Fruit fly (Drosophila melanogaster) whole organism, embryonic: ENCODE results near the gene CG31121.
A peak's percentile ranks its signal among the peaks of the same experiment; 100 is the strongest.

Source experiments
- CG10543 ChIP-seq: fragments of 200-800 bp; sonication (Bioruptor generic); optimal IDR thresholded peaks from 3 replicates; lab custom pipeline; 2017; ENCODE audit warnings: missing biosample characterization, mild to moderate bottlenecking, missing genetic modification characterization, moderate library complexity
- CG11560 ChIP-seq: fragments of 200-800 bp; sonication (Bioruptor generic); IDR thresholded peaks from 3 replicates; pipeline ENCODE4 v1.3.6; 2022; ENCODE audit warnings: missing biosample characterization, missing genetic modification characterization
- CG11695 ChIP-seq: fragments of 200-800 bp; sonication (Bioruptor generic); IDR thresholded peaks from 3 replicates; pipeline ENCODE4 v1.3.6; 2022; ENCODE audit warnings: missing biosample characterization, missing genetic modification characterization
- CG12155 ChIP-seq: fragments of 200-800 bp; sonication (Bioruptor generic); optimal IDR thresholded peaks from 3 replicates; lab custom pipeline; 2016; ENCODE audit warnings: missing biosample characterization, missing genetic modification characterization
- CG12769 ChIP-seq: fragments of 200-800 bp; sonication (Bioruptor generic); optimal IDR thresholded peaks from 2 replicates; lab custom pipeline; 2019; ENCODE audit warnings: missing biosample characterization, mild to moderate bottlenecking, missing genetic modification characterization, moderate library complexity
- CG13624 ChIP-seq: fragments of 200-800 bp; sonication (Bioruptor generic); optimal IDR thresholded peaks from 2 replicates; lab custom pipeline; 2016; ENCODE audit warnings: missing biosample characterization, missing genetic modification characterization
- CG14050 ChIP-seq: fragments of 200-800 bp; sonication (Bioruptor generic); IDR thresholded peaks from 3 replicates; pipeline ENCODE4 v1.3.6; 2022; ENCODE audit warnings: missing biosample characterization, missing genetic modification characterization
- CG14667 ChIP-seq: fragments of 200-800 bp; sonication (Bioruptor generic); IDR thresholded peaks from 2 replicates; pipeline ENCODE4 v1.3.6; 2022; ENCODE audit warnings: missing biosample characterization, missing genetic modification characterization
- CG14860 ChIP-seq: fragments of 200-800 bp; sonication (Bioruptor generic); IDR thresholded peaks from 3 replicates; pipeline ENCODE4 v1.3.6; 2022; ENCODE audit warnings: missing biosample characterization, missing genetic modification characterization; ENCODE audit not compliant: partially characterized antibody
- CG15514 ChIP-seq: fragments of 200-800 bp; sonication (Bioruptor generic); optimal IDR thresholded peaks from 3 replicates; lab custom pipeline; 2017; ENCODE audit warnings: missing biosample characterization, missing genetic modification characterization, mild to moderate bottlenecking, moderate library complexity, missing genetic modification reagents
- CG16813 ChIP-seq: fragments of 200-800 bp; sonication (Bioruptor generic); IDR thresholded peaks from 3 replicates; pipeline ENCODE4 v1.3.6; 2022; ENCODE audit warnings: missing biosample characterization, missing genetic modification characterization; ENCODE audit not compliant: partially characterized antibody
- CG17829 ChIP-seq: fragments of 200-800 bp; optimal IDR thresholded peaks from 2 replicates; lab custom pipeline; 2019; ENCODE audit warnings: missing biosample characterization, mild to moderate bottlenecking, missing genetic modification characterization, moderate library complexity
- CG1792 ChIP-seq: fragments of 200-800 bp; sonication (Bioruptor generic); optimal IDR thresholded peaks from 2 replicates; lab custom pipeline; 2016; ENCODE audit warnings: missing biosample characterization, missing genetic modification characterization
- CG30403 ChIP-seq: fragments of 200-800 bp; sonication (Bioruptor generic); optimal IDR thresholded peaks from 3 replicates; lab custom pipeline; 2016; ENCODE audit warnings: missing biosample characterization, missing genetic modification characterization
- CG3065 ChIP-seq: fragments of 200-800 bp; sonication (Bioruptor generic); optimal IDR thresholded peaks from 2 replicates; lab custom pipeline; 2016; ENCODE audit warnings: missing biosample characterization, missing genetic modification characterization
- CG31365 ChIP-seq: fragments of 200-800 bp; sonication (Bioruptor generic); optimal IDR thresholded peaks from 2 replicates; lab custom pipeline; 2018; ENCODE audit warnings: missing biosample characterization, mild to moderate bottlenecking, missing genetic modification characterization
- CG34422 ChIP-seq: fragments of 200-800 bp; sonication (Bioruptor generic); IDR thresholded peaks from 3 replicates; pipeline ENCODE4 v1.3.6; 2022; ENCODE audit warnings: missing biosample characterization, missing genetic modification characterization
- CG4617 ChIP-seq: fragments of 200-800 bp; sonication (Bioruptor generic); optimal IDR thresholded peaks from 3 replicates; lab custom pipeline; 2016; ENCODE audit warnings: missing biosample characterization, missing genetic modification characterization, borderline replicate concordance
- CG5180 ChIP-seq: fragments of 200-800 bp; sonication (Bioruptor generic); optimal IDR thresholded peaks from 3 replicates; lab custom pipeline; 2017; ENCODE audit warnings: missing biosample characterization, missing genetic modification characterization, mild to moderate bottlenecking, moderate library complexity, missing genetic modification reagents
- CG9727 ChIP-seq: fragments of 200-800 bp; sonication (Bioruptor generic); optimal IDR thresholded peaks from 3 replicates; lab custom pipeline; 2017; ENCODE audit warnings: missing biosample characterization, mild to moderate bottlenecking, missing genetic modification characterization
- CHES-1-like ChIP-seq: fragments of 200-800 bp; sonication (Bioruptor generic); optimal IDR thresholded peaks from 2 replicates; lab custom pipeline; 2016; ENCODE audit warnings: missing biosample characterization, missing genetic modification characterization
- Dad ChIP-seq: fragments of 200-800 bp; sonication (Bioruptor generic); optimal IDR thresholded peaks from 3 replicates; lab custom pipeline; 2016; ENCODE audit warnings: missing biosample characterization, missing genetic modification characterization
- Dbx ChIP-seq: fragments of 200-800 bp; sonication (Bioruptor generic); IDR thresholded peaks from 3 replicates; pipeline ENCODE4 v1.3.6; 2022; ENCODE audit warnings: missing biosample characterization, missing genetic modification characterization
- MESR4 ChIP-seq: fragments of 200-800 bp; sonication (Bioruptor generic); optimal IDR thresholded peaks from 2 replicates; lab custom pipeline; 2018; ENCODE audit warnings: missing biosample characterization, mild to moderate bottlenecking, missing genetic modification characterization, moderate library complexity
- MTF-1 ChIP-seq: fragments of 200-800 bp; sonication (Bioruptor generic); optimal IDR thresholded peaks from 2 replicates; lab custom pipeline; 2018; ENCODE audit warnings: missing biosample characterization, mild to moderate bottlenecking, missing genetic modification characterization, borderline replicate concordance
- Mes4 ChIP-seq: fragments of 200-800 bp; sonication (Bioruptor generic); optimal IDR thresholded peaks from 2 replicates; lab custom pipeline; 2016; ENCODE audit warnings: missing biosample characterization, missing genetic modification characterization
- Nf-YC ChIP-seq: fragments of 200-800 bp; optimal IDR thresholded peaks from 3 replicates; lab custom pipeline; 2019; ENCODE audit warnings: missing biosample characterization, mild to moderate bottlenecking, missing genetic modification characterization, moderate library complexity
- Oli ChIP-seq: fragments of 200-800 bp; sonication (Bioruptor generic); optimal IDR thresholded peaks from 2 replicates; lab custom pipeline; 2018; ENCODE audit warnings: missing biosample characterization, mild to moderate bottlenecking, missing genetic modification characterization, moderate library complexity
- Rfx ChIP-seq: fragments of 200-800 bp; sonication (Bioruptor generic); IDR thresholded peaks from 2 replicates; pipeline ENCODE4 v1.3.6; 2022; ENCODE audit warnings: missing biosample characterization, missing genetic modification characterization
- Sry-δ ChIP-seq: fragments of 200-800 bp; sonication (Bioruptor generic); optimal IDR thresholded peaks from 2 replicates; lab custom pipeline; 2016; ENCODE audit warnings: missing biosample characterization, missing genetic modification characterization
- al ChIP-seq: fragments of 200-800 bp; sonication (Bioruptor generic); IDR thresholded peaks from 2 replicates; pipeline ENCODE4 v1.3.6; 2022; ENCODE audit warnings: missing biosample characterization, missing genetic modification characterization
- caup ChIP-seq: fragments of 200-800 bp; sonication (Bioruptor generic); optimal IDR thresholded peaks from 3 replicates; lab custom pipeline; 2017; ENCODE audit warnings: missing biosample characterization, mild to moderate bottlenecking, missing genetic modification characterization, moderate library complexity; ENCODE audit not compliant: severe bottlenecking
- danr ChIP-seq: fragments of 200-800 bp; sonication (Bioruptor generic); IDR thresholded peaks from 2 replicates; pipeline ENCODE4 v1.3.6; 2022; ENCODE audit warnings: missing biosample characterization, missing genetic modification characterization
- fd3F ChIP-seq: fragments of 200-800 bp; sonication (Bioruptor generic); optimal IDR thresholded peaks from 2 replicates; lab custom pipeline; 2018; ENCODE audit warnings: missing biosample characterization, mild to moderate bottlenecking, missing genetic modification characterization, moderate library complexity
- ftz-f1 ChIP-seq: fragments of 200-800 bp; sonication (Bioruptor generic); optimal IDR thresholded peaks from 2 replicates; lab custom pipeline; 2016; ENCODE audit warnings: missing biosample characterization, missing genetic modification characterization
- ham ChIP-seq: fragments of 200-800 bp; sonication (Bioruptor generic); IDR thresholded peaks from 2 replicates; pipeline ENCODE4 v1.3.6; 2022; ENCODE audit warnings: missing biosample characterization, missing genetic modification characterization
- kay ChIP-seq: fragments of 200-800 bp; sonication (Bioruptor generic); optimal IDR thresholded peaks from 2 replicates; lab custom pipeline; 2016; ENCODE audit warnings: missing biosample characterization, missing genetic modification characterization
- maf-S ChIP-seq: fragments of 200-800 bp; sonication (Bioruptor generic); optimal IDR thresholded peaks from 2 replicates; lab custom pipeline; 2016; ENCODE audit warnings: missing biosample characterization, missing genetic modification characterization
- nerfin-2 ChIP-seq: fragments of 200-800 bp; sonication (Bioruptor generic); IDR thresholded peaks from 2 replicates; pipeline ENCODE4 v1.3.6; 2022; ENCODE audit warnings: missing biosample characterization, missing genetic modification characterization; ENCODE audit not compliant: partially characterized antibody
- oc ChIP-seq: fragments of 200-800 bp; sonication (Bioruptor generic); optimal IDR thresholded peaks from 2 replicates; lab custom pipeline; 2018; ENCODE audit warnings: missing biosample characterization, mild to moderate bottlenecking, missing genetic modification characterization, moderate library complexity
- pfk ChIP-seq: fragments of 200-800 bp; sonication (Bioruptor generic); optimal IDR thresholded peaks from 2 replicates; lab custom pipeline; 2018; ENCODE audit warnings: missing biosample characterization, mild to moderate bottlenecking, missing genetic modification characterization, moderate library complexity
- pzg ChIP-seq: fragments of 200-800 bp; sonication (Bioruptor generic); optimal IDR thresholded peaks from 3 replicates; lab custom pipeline; 2018; ENCODE audit warnings: missing biosample characterization, mild to moderate bottlenecking, missing genetic modification characterization, moderate library complexity
- row ChIP-seq: fragments of 200-800 bp; sonication (Bioruptor generic); IDR thresholded peaks from 3 replicates; pipeline ENCODE4 v1.3.6; 2022; ENCODE audit warnings: missing biosample characterization, missing genetic modification characterization
- slbo ChIP-seq: fragments of 200-800 bp; sonication (Bioruptor generic); IDR thresholded peaks from 2 replicates; pipeline ENCODE4 v1.3.6; 2022; ENCODE audit warnings: missing biosample characterization, missing genetic modification characterization
- trem ChIP-seq: fragments of 200-800 bp; optimal IDR thresholded peaks from 3 replicates; lab custom pipeline; 2019; ENCODE audit warnings: missing biosample characterization, mild to moderate bottlenecking, missing genetic modification characterization, moderate library complexity
- tx ChIP-seq: fragments of 200-800 bp; sonication (Bioruptor generic); optimal IDR thresholded peaks from 2 replicates; lab custom pipeline; 2016; ENCODE audit warnings: missing biosample characterization, missing genetic modification characterization
- unc-4 ChIP-seq: fragments of 200-800 bp; sonication (Bioruptor generic); IDR thresholded peaks from 2 replicates; pipeline ENCODE4 v1.3.6; 2022; ENCODE audit warnings: missing biosample characterization, missing genetic modification characterization; ENCODE audit not compliant: partially characterized antibody
- vnd ChIP-seq: fragments of 200-800 bp; sonication (Bioruptor generic); IDR thresholded peaks from 3 replicates; pipeline ENCODE4 v1.3.6; 2022; ENCODE audit warnings: missing biosample characterization, missing genetic modification characterization; ENCODE audit not compliant: partially characterized antibody
- zen2 ChIP-seq: fragments of 200-800 bp; sonication (Bioruptor generic); IDR thresholded peaks from 3 replicates; pipeline ENCODE4 v1.3.6; 2022; ENCODE audit warnings: missing biosample characterization, missing genetic modification characterization; ENCODE audit not compliant: partially characterized antibody
- zf30C ChIP-seq: fragments of 200-800 bp; sonication (Bioruptor generic); optimal IDR thresholded peaks from 3 replicates; lab custom pipeline; 2018; ENCODE audit warnings: missing biosample characterization, mild to moderate bottlenecking, missing genetic modification characterization

The CG31121 gene

dm6 chr3R:24938049-24938448 is 43.6 kb upstream of the CG31121 start, which contains the start of gene Osbp (continued):
- no peak for TF ChIP-seq CG3065
- no peak for TF ChIP-seq CG13624
- TF ChIP-seq row (GFP tag; lab: Robert Waterston, UW), result peak; percentile 41; the same call in 2 of the 3 replicates
- 0 out of 2 replicates have a peak, but pooled peaks have one; percentile 13 for TF ChIP-seq slbo
- TF ChIP-seq fd3F (GFP tag; lab: Kevin White, UChicago), result no peak
- TF ChIP-seq caup (GFP tag; lab: Kevin White, UChicago), result no peak
- TF ChIP-seq unc-4, result peak; percentile 45
- TF ChIP-seq CG10543 (GFP tag; lab: Kevin White, UChicago), result peak; percentile 17
- TF ChIP-seq CG31365 (tag; lab: Kevin White, UChicago), result no peak
- TF ChIP-seq MTF-1 (GFP tag; lab: Kevin White, UChicago), result peak; percentile 36
- no peak for TF ChIP-seq CG30403 (GFP tag; lab: Kevin White, UChicago)
- peak; percentile 54; the same call in 2 of the 3 replicates for TF ChIP-seq vnd (GFP tag; lab: Robert Waterston, UW)
- TF ChIP-seq kay (GFP tag; lab: Kevin White, UChicago), result no peak
- TF ChIP-seq CG14667, result no peak
- no peak for TF ChIP-seq tx (GFP tag; lab: Kevin White, UChicago)
- TF ChIP-seq CG34422, result peak; percentile 62; the same call in 1 of the 3 replicates
- no peak for TF ChIP-seq danr (GFP tag; lab: Robert Waterston, UW)
- TF ChIP-seq trem (tag; lab: Kevin White, UChicago), result peak; percentile 61
- TF ChIP-seq CG17829, result peak; percentile 36
- no peak for TF ChIP-seq maf-S (GFP tag; lab: Kevin White, UChicago)
- TF ChIP-seq pfk (GFP tag; lab: Kevin White, UChicago), result no peak
- no peak for TF ChIP-seq al
- no peak for TF ChIP-seq oc (tag; lab: Kevin White, UChicago)
- no peak for TF ChIP-seq CG14050
- peak; percentile 53 for TF ChIP-seq Rfx (GFP tag; lab: Robert Waterston, UW)
- no peak for TF ChIP-seq CG5180 (GFP tag; lab: Kevin White, UChicago)
- peak; percentile 85 for TF ChIP-seq pzg (GFP tag; lab: Kevin White, UChicago)
- TF ChIP-seq ham (GFP tag; lab: Robert Waterston, UW), result no peak
- no peak for TF ChIP-seq CG12155
- no peak for TF ChIP-seq Oli (tag; lab: Kevin White, UChicago)
- TF ChIP-seq Dbx, result no peak
- TF ChIP-seq Mes4 (GFP tag; lab: Kevin White, UChicago), result no peak
- TF ChIP-seq CG15514 (GFP tag; lab: Kevin White, UChicago), result peak; percentile 71
- TF ChIP-seq CG11560, result no peak
- TF ChIP-seq CHES-1-like (GFP tag; lab: Kevin White, UChicago), result no peak
- TF ChIP-seq CG4617 (GFP tag; lab: Kevin White, UChicago), result peak; percentile 57
- TF ChIP-seq nerfin-2 (GFP tag; lab: Robert Waterston, UW), result peak; percentile 29; the same call in 1 of the 2 replicates
- TF ChIP-seq CG14860 (GFP tag; lab: Robert Waterston, UW), result peak; percentile 57; the same call in 2 of the 3 replicates
- TF ChIP-seq Nf-YC (tag; lab: Kevin White, UChicago), result peak; percentile 93
- no peak for TF ChIP-seq CG9727 (GFP tag; lab: Kevin White, UChicago)
- TF ChIP-seq Dad, result no peak
- TF ChIP-seq Sry-δ (GFP tag; lab: Kevin White, UChicago), result peak; percentile 51
- no peak for TF ChIP-seq ftz-f1 (GFP tag; lab: Kevin White, UChicago)
- TF ChIP-seq MESR4 (GFP tag; lab: Kevin White, UChicago), result peak; percentile 94
- TF ChIP-seq CG16813, result peak; percentile 62
- no peak for TF ChIP-seq CG11695 (GFP tag; lab: Robert Waterston, UW)
- no peak for TF ChIP-seq CG12769 (tag; lab: Kevin White, UChicago)
- TF ChIP-seq zf30C (GFP tag; lab: Kevin White, UChicago), result no peak
- no peak for TF ChIP-seq CG1792
- TF ChIP-seq zen2 (GFP tag; lab: Robert Waterston, UW), result peak; percentile 36; the same call in 2 of the 3 replicates
